Fruit fly (Drosophila melanogaster) whole organism, embryonic: Measurements from ENCODE around the gene corolla.
A peak's percentile ranks its signal among the peaks of the same experiment; 100 is the strongest.

Experiments used
- Ada2b ChIP-seq: fragments of 200-800 bp; sonication (Bioruptor generic); IDR thresholded peaks from 2 replicates; pipeline ENCODE4 v1.3.6; 2022; ENCODE audit warnings: missing biosample characterization, missing genetic modification characterization
- Aef1 ChIP-seq: fragments of 200-800 bp; sonication (Bioruptor generic); IDR thresholded peaks from 3 replicates; pipeline ENCODE4 v1.3.6; 2022; ENCODE audit warnings: missing biosample characterization, missing genetic modification characterization
- Atf-2 ChIP-seq: fragments of 200-800 bp; sonication (Bioruptor generic); optimal IDR thresholded peaks from 2 replicates; lab custom pipeline; 2016; ENCODE audit warnings: missing biosample characterization, missing genetic modification characterization
- CG11085 ChIP-seq: fragments of 200-800 bp; sonication (Bioruptor generic); IDR thresholded peaks from 2 replicates; pipeline ENCODE4 v1.3.6; 2022; ENCODE audit warnings: missing biosample characterization, missing genetic modification characterization
- CG12299 ChIP-seq: fragments of 200-800 bp; sonication (Bioruptor generic); optimal IDR thresholded peaks from 2 replicates; lab custom pipeline; 2018; ENCODE audit warnings: missing biosample characterization, mild to moderate bottlenecking, missing genetic modification characterization
- CG12744 ChIP-seq: fragments of 200-800 bp; sonication (Bioruptor generic); optimal IDR thresholded peaks from 2 replicates; lab custom pipeline; 2016; ENCODE audit warnings: missing biosample characterization, missing genetic modification characterization
- CG13287 ChIP-seq: fragments of 200-800 bp; sonication (Bioruptor generic); IDR thresholded peaks from 2 replicates; pipeline ENCODE4 v1.3.6; 2022; ENCODE audit warnings: missing biosample characterization, missing genetic modification characterization; ENCODE audit not compliant: partially characterized antibody
- CG15514 ChIP-seq: fragments of 200-800 bp; sonication (Bioruptor generic); optimal IDR thresholded peaks from 3 replicates; lab custom pipeline; 2017; ENCODE audit warnings: missing biosample characterization, missing genetic modification characterization, mild to moderate bottlenecking, moderate library complexity, missing genetic modification reagents
- CG1832 ChIP-seq: fragments of 200-800 bp; sonication (Bioruptor generic); optimal IDR thresholded peaks from 2 replicates; lab custom pipeline; 2017; ENCODE audit warnings: missing biosample characterization, mild to moderate bottlenecking, missing genetic modification characterization, inconsistent platforms
- CG18764 ChIP-seq: fragments of 200-800 bp; sonication (Bioruptor generic); optimal IDR thresholded peaks from 3 replicates; lab custom pipeline; 2016; ENCODE audit warnings: missing biosample characterization, missing genetic modification characterization
- CG30403 ChIP-seq: fragments of 200-800 bp; sonication (Bioruptor generic); optimal IDR thresholded peaks from 3 replicates; lab custom pipeline; 2016; ENCODE audit warnings: missing biosample characterization, missing genetic modification characterization
- CG3065 ChIP-seq: fragments of 200-800 bp; sonication (Bioruptor generic); optimal IDR thresholded peaks from 2 replicates; lab custom pipeline; 2016; ENCODE audit warnings: missing biosample characterization, missing genetic modification characterization
- CG32767 ChIP-seq: fragments of 200-800 bp; sonication (Bioruptor generic); IDR thresholded peaks from 2 replicates; pipeline ENCODE4 v1.3.6; 2022; ENCODE audit warnings: missing biosample characterization, missing genetic modification characterization
- CG4328 ChIP-seq: fragments of 200-800 bp; sonication (Bioruptor generic); optimal IDR thresholded peaks from 3 replicates; lab custom pipeline; 2017; ENCODE audit warnings: missing biosample characterization, missing genetic modification reagents, missing genetic modification characterization
- CG6791 ChIP-seq: fragments of 200-800 bp; sonication (Bioruptor generic); IDR thresholded peaks from 3 replicates; pipeline ENCODE4 v1.3.6; 2022; ENCODE audit warnings: missing biosample characterization, missing genetic modification characterization; ENCODE audit not compliant: partially characterized antibody
- CG8290 ChIP-seq, 3 experiments: fragments of 200-800 bp; sonication (Bioruptor generic); optimal IDR thresholded peaks; 2 replicates each; lab custom pipeline; 2016 to 2019; ENCODE audit warnings: missing biosample characterization in 3 of 3, missing genetic modification characterization in 3 of 3, mild to moderate bottlenecking in 2 of 3, moderate library complexity in 1 of 3
- CG8388 ChIP-seq: fragments of 200-800 bp; sonication (Bioruptor generic); optimal IDR thresholded peaks from 2 replicates; lab custom pipeline; 2019; ENCODE audit warnings: missing biosample characterization, mild to moderate bottlenecking, missing genetic modification characterization, moderate library complexity
- CG8478 ChIP-seq: fragments of >200 bp; optimal IDR thresholded peaks from 2 replicates; lab custom pipeline; 2018
- CG9215 ChIP-seq: fragments of 200-800 bp; sonication (Bioruptor generic); IDR thresholded peaks from 2 replicates; pipeline ENCODE4 v1.3.6; 2022; ENCODE audit warnings: missing biosample characterization, missing genetic modification characterization
- Dbx ChIP-seq: fragments of 200-800 bp; sonication (Bioruptor generic); IDR thresholded peaks from 3 replicates; pipeline ENCODE4 v1.3.6; 2022; ENCODE audit warnings: missing biosample characterization, missing genetic modification characterization
- Fer2 ChIP-seq: fragments of 200-800 bp; sonication (Bioruptor generic); optimal IDR thresholded peaks from 2 replicates; lab custom pipeline; 2018; ENCODE audit warnings: missing biosample characterization, mild to moderate bottlenecking, missing genetic modification characterization, moderate library complexity
- Lim3 ChIP-seq: fragments of 200-800 bp; sonication (Bioruptor generic); IDR thresholded peaks from 2 replicates; pipeline ENCODE4 v1.3.6; 2022; ENCODE audit warnings: missing biosample characterization, missing genetic modification characterization
- MBD-R2 ChIP-seq: fragments of 200-800 bp; sonication (Bioruptor generic); IDR thresholded peaks from 2 replicates; pipeline ENCODE4 v1.3.6; 2022; ENCODE audit warnings: missing biosample characterization, missing genetic modification characterization
- MESR4 ChIP-seq: fragments of 200-800 bp; sonication (Bioruptor generic); optimal IDR thresholded peaks from 2 replicates; lab custom pipeline; 2018; ENCODE audit warnings: missing biosample characterization, mild to moderate bottlenecking, missing genetic modification characterization, moderate library complexity
- Pdp1 ChIP-seq, 2 experiments: fragments of 200-800 bp; sonication (Bioruptor generic); optimal IDR thresholded peaks; 3 replicates each; lab custom pipeline; 2016; ENCODE audit warnings: missing biosample characterization in 2 of 2, missing genetic modification characterization in 2 of 2, mild to moderate bottlenecking in 1 of 2, moderate library complexity in 1 of 2
- Rx ChIP-seq: fragments of 200-800 bp; sonication (Bioruptor generic); IDR thresholded peaks from 2 replicates; pipeline ENCODE4 v1.3.6; 2022; ENCODE audit warnings: missing biosample characterization, missing genetic modification characterization
- ase ChIP-seq: fragments of 200-800 bp; sonication (Bioruptor generic); IDR thresholded peaks from 3 replicates; pipeline ENCODE4 v1.3.6; 2022; ENCODE audit warnings: missing biosample characterization, missing genetic modification characterization
- ato ChIP-seq: fragments of 200-800 bp; sonication (Bioruptor generic); IDR thresholded peaks from 2 replicates; pipeline ENCODE4 v1.3.6; 2022; ENCODE audit warnings: missing biosample characterization, missing genetic modification characterization; ENCODE audit not compliant: partially characterized antibody
- btn ChIP-seq: fragments of 200-800 bp; sonication (Bioruptor generic); optimal IDR thresholded peaks from 2 replicates; lab custom pipeline; 2016; ENCODE audit warnings: missing biosample characterization, missing genetic modification characterization
- da ChIP-seq: fragments of 200-800 bp; sonication (Bioruptor generic); optimal IDR thresholded peaks from 2 replicates; lab custom pipeline; 2016; ENCODE audit warnings: missing biosample characterization, missing genetic modification characterization
- dmrt99B ChIP-seq: fragments of 200-800 bp; sonication (Bioruptor generic); optimal IDR thresholded peaks from 2 replicates; lab custom pipeline; 2018; ENCODE audit warnings: missing biosample characterization, mild to moderate bottlenecking, missing genetic modification characterization, moderate library complexity
- eve ChIP-seq, 2 experiments: fragments of >200 bp; optimal IDR thresholded peaks; 2 replicates each; lab custom pipeline; 2017; ENCODE audit warnings: missing biosample characterization in 2 of 2, missing genetic modification characterization in 2 of 2
- ewg ChIP-seq: fragments of 200-800 bp; sonication (Bioruptor generic); optimal IDR thresholded peaks from 3 replicates; lab custom pipeline; 2017; ENCODE audit warnings: mild to moderate bottlenecking, missing biosample characterization, missing genetic modification reagents, missing genetic modification characterization
- exex ChIP-seq: fragments of 200-800 bp; sonication (Bioruptor generic); optimal IDR thresholded peaks from 4 replicates; lab custom pipeline; 2018; ENCODE audit warnings: missing biosample characterization, mild to moderate bottlenecking, missing genetic modification characterization, moderate library complexity
- eyg ChIP-seq: fragments of 200-800 bp; sonication (Bioruptor generic); optimal IDR thresholded peaks from 3 replicates; lab custom pipeline; 2016; ENCODE audit warnings: missing biosample characterization, missing genetic modification characterization
- fd3F ChIP-seq: fragments of 200-800 bp; sonication (Bioruptor generic); optimal IDR thresholded peaks from 2 replicates; lab custom pipeline; 2018; ENCODE audit warnings: missing biosample characterization, mild to moderate bottlenecking, missing genetic modification characterization, moderate library complexity
- gfzf ChIP-seq: fragments of 200-800 bp; sonication (Bioruptor generic); optimal IDR thresholded peaks from 2 replicates; lab custom pipeline; 2016; ENCODE audit warnings: missing biosample characterization, mild to moderate bottlenecking, missing genetic modification characterization, moderate library complexity
- grn ChIP-seq: fragments of 200-800 bp; sonication (Bioruptor generic); optimal IDR thresholded peaks from 3 replicates; lab custom pipeline; 2017; ENCODE audit warnings: missing biosample characterization, missing genetic modification characterization
- gsb ChIP-seq: fragments of 200-800 bp; sonication (Bioruptor generic); IDR thresholded peaks from 2 replicates; pipeline ENCODE4 v1.3.6; 2022; ENCODE audit warnings: missing biosample characterization, missing genetic modification characterization
- ken ChIP-seq: fragments of 200-800 bp; sonication (Bioruptor generic); IDR thresholded peaks from 3 replicates; pipeline ENCODE4 v1.3.6; 2022; ENCODE audit warnings: missing biosample characterization, missing genetic modification characterization
- luna ChIP-seq: fragments of 200-800 bp; sonication (Bioruptor generic); optimal IDR thresholded peaks from 2 replicates; lab custom pipeline; 2016; ENCODE audit warnings: missing biosample characterization, missing genetic modification characterization
- mam ChIP-seq: fragments of 200-800 bp; sonication (Bioruptor generic); optimal IDR thresholded peaks from 3 replicates; lab custom pipeline; 2016; ENCODE audit warnings: missing biosample characterization, missing genetic modification characterization
- nau ChIP-seq: fragments of 200-800 bp; sonication (Bioruptor generic); optimal IDR thresholded peaks from 3 replicates; lab custom pipeline; 2017; ENCODE audit warnings: missing biosample characterization, mild to moderate bottlenecking, missing genetic modification characterization, missing genetic modification reagents
- otp ChIP-seq: fragments of 200-800 bp; sonication (Bioruptor generic); IDR thresholded peaks from 3 replicates; pipeline ENCODE4, ENCODE4 v1.3.6; 2022; ENCODE audit warnings: missing biosample characterization, missing genetic modification characterization
- pho ChIP-seq: fragments of 200-800 bp; sonication (Bioruptor generic); optimal IDR thresholded peaks from 2 replicates; lab custom pipeline; 2016; ENCODE audit warnings: missing biosample characterization, missing genetic modification characterization
- pita ChIP-seq: fragments of 200-800 bp; sonication (Bioruptor generic); optimal IDR thresholded peaks from 2 replicates; lab custom pipeline; 2017; ENCODE audit warnings: missing biosample characterization, mild to moderate bottlenecking, missing genetic modification characterization
- pnt ChIP-seq: fragments of 200-800 bp; sonication (Bioruptor generic); optimal IDR thresholded peaks from 3 replicates; lab custom pipeline; 2016; ENCODE audit warnings: missing biosample characterization, missing genetic modification characterization
- rib ChIP-seq: fragments of 200-800 bp; sonication (Bioruptor generic); IDR thresholded peaks from 2 replicates; pipeline ENCODE4 v1.3.6; 2022; ENCODE audit warnings: missing biosample characterization, missing genetic modification characterization
- sqz ChIP-seq: fragments of 200-800 bp; sonication (Bioruptor generic); optimal IDR thresholded peaks from 3 replicates; lab custom pipeline; 2018; ENCODE audit warnings: missing biosample characterization, mild to moderate bottlenecking, missing genetic modification characterization
- vnd ChIP-seq: fragments of 200-800 bp; sonication (Bioruptor generic); IDR thresholded peaks from 3 replicates; pipeline ENCODE4 v1.3.6; 2022; ENCODE audit warnings: missing biosample characterization, missing genetic modification characterization; ENCODE audit not compliant: partially characterized antibody

corolla gene

dm6 chrX:17624983-17625401 is 6.9 kb downstream of the corolla start (continued):
- TF ChIP-seq ase (GFP tag; lab: Robert Waterston, UW) = peak; percentile 57; the same call in 2 of the 3 replicates
- TF ChIP-seq MESR4 = peak; percentile 10
- TF ChIP-seq CG15514 (GFP tag; lab: Kevin White, UChicago) = peak; percentile 84
- no peak for TF ChIP-seq gfzf (GFP tag; lab: Kevin White, UChicago)
- TF ChIP-seq gsb (GFP tag; lab: Robert Waterston, UW) = peak; percentile 71
- 0 out of 3 replicates have a peak, but pooled peaks have one; percentile 44 for TF ChIP-seq otp (GFP tag; lab: Robert Waterston, UW)
- TF ChIP-seq CG6791 (GFP tag; lab: Robert Waterston, UW) = no peak
- peak; percentile 78 for TF ChIP-seq Ada2b
- TF ChIP-seq CG18764 (GFP tag; lab: Kevin White, UChicago) = peak; percentile 62
- peak; percentile 65 to 79 for TF ChIP-seq Pdp1 (GFP tag; optimal IDR thresholded peaks at IDR 0.05; lab: Kevin White, UChicago)
- peak; percentile 62 for TF ChIP-seq CG9215 (GFP tag; lab: Robert Waterston, UW)
- TF ChIP-seq Lim3 = peak; percentile 25; the same call in 1 of the 2 replicates
- peak; percentile 52 for TF ChIP-seq grn (GFP tag; lab: Kevin White, UChicago)
- TF ChIP-seq fd3F (GFP tag; lab: Kevin White, UChicago) = peak; percentile 89
- TF ChIP-seq nau = peak; percentile 90
- TF ChIP-seq Atf-2 (GFP tag; lab: Kevin White, UChicago) = peak; percentile 81
- peak; percentile 44; the same call in 1 of the 2 replicates for TF ChIP-seq CG11085 (GFP tag; lab: Robert Waterston, UW)
- TF ChIP-seq CG1832 (GFP tag; lab: Kevin White, UChicago) = no peak
- TF ChIP-seq da (GFP tag; lab: Kevin White, UChicago) = peak; percentile 62
- peak; percentile 86 for TF ChIP-seq CG30403 (GFP tag; lab: Kevin White, UChicago)
- 0 out of 3 replicates have a peak, but pooled peaks have one; percentile 50 for TF ChIP-seq ken (GFP tag; lab: Robert Waterston, UW)
- TF ChIP-seq eyg (GFP tag; lab: Kevin White, UChicago) = peak; percentile 87
- TF ChIP-seq vnd (GFP tag; lab: Robert Waterston, UW) = no peak
- peak; percentile 67 for TF ChIP-seq ewg
- peak; percentile 54 for TF ChIP-seq CG32767 (GFP tag; lab: Robert Waterston, UW)
- no peak for TF ChIP-seq pita (GFP tag; lab: Kevin White, UChicago)
- TF ChIP-seq rib (GFP tag; lab: Robert Waterston, UW) = peak; percentile 40; the same call in 1 of the 2 replicates
- TF ChIP-seq Rx = peak; percentile 32; the same call in 1 of the 2 replicates
- TF ChIP-seq Dbx (GFP tag; lab: Robert Waterston, UW) = peak; percentile 77
- TF ChIP-seq CG8290 (GFP tag; optimal IDR thresholded peaks at IDR 0.05; lab: Kevin White, UChicago) = peak; percentile 32
- TF ChIP-seq CG8290 (tag; optimal IDR thresholded peaks at IDR 0.05; lab: Kevin White, UChicago) = peak in 1 of 2 experiments; percentile 89
- TF ChIP-seq ato = no peak
- peak; percentile 75 for TF ChIP-seq Aef1 (GFP tag; lab: Robert Waterston, UW)
- peak; percentile 84 for TF ChIP-seq mam (GFP tag; lab: Kevin White, UChicago)
- peak; percentile 93 for TF ChIP-seq dmrt99B
- peak; percentile 77 for TF ChIP-seq CG8388 (GFP tag; lab: Kevin White, UChicago)
- TF ChIP-seq CG8478 (lab: Kevin White, UChicago) = no peak
- TF ChIP-seq sqz (GFP tag; lab: Kevin White, UChicago) = peak; percentile 84
- TF ChIP-seq luna (GFP tag; lab: Kevin White, UChicago) = peak; percentile 53
- TF ChIP-seq CG4328 (GFP tag; lab: Kevin White, UChicago) = peak; percentile 88
- peak; percentile 57 for TF ChIP-seq exex (tag; lab: Kevin White, UChicago)
- TF ChIP-seq CG13287 (GFP tag; lab: Robert Waterston, UW) = no peak
- peak; percentile 85 for TF ChIP-seq CG12299 (tag; lab: Kevin White, UChicago)
- TF ChIP-seq btn = peak; percentile 47
- peak; percentile 58; the same call in 1 of the 2 replicates for TF ChIP-seq MBD-R2 (GFP tag; lab: Robert Waterston, UW)
- peak in 1 of 2 experiments; percentile 98 for TF ChIP-seq eve (GFP tag; optimal IDR thresholded peaks at IDR 0.05; lab: Kevin White, UChicago)
- TF ChIP-seq CG12744 (GFP tag; lab: Kevin White, UChicago) = peak; percentile 78
- TF ChIP-seq pnt (GFP tag; lab: Kevin White, UChicago) = peak; percentile 63
- TF ChIP-seq Fer2 (tag; lab: Kevin White, UChicago) = peak; percentile 74
- TF ChIP-seq pho (GFP tag; lab: Kevin White, UChicago) = peak; percentile 81
- peak; percentile 46 for TF ChIP-seq CG3065 (GFP tag; lab: Kevin White, UChicago)
